Fruit fly (Drosophila melanogaster) whole organism, embryonic: ENCODE results near the gene CG32811.

Experiments used
- Abd-B ChIP-seq: fragments of 200-800 bp; sonication (Bioruptor generic); optimal IDR thresholded peaks from 2 replicates; lab custom pipeline; 2018; ENCODE audit warnings: missing biosample characterization, mild to moderate bottlenecking, missing genetic modification characterization, moderate library complexity
- Adf1 ChIP-seq: fragments of 200-800 bp; sonication (Bioruptor generic); IDR thresholded peaks from 2 replicates; pipeline ENCODE4 v1.3.6; 2022; ENCODE audit warnings: missing biosample characterization, missing genetic modification characterization
- Bgb ChIP-seq: fragments of 200-800 bp; sonication (Bioruptor generic); IDR thresholded peaks from 2 replicates; pipeline ENCODE4 v1.3.6; 2022; ENCODE audit warnings: missing biosample characterization, missing genetic modification characterization; ENCODE audit not compliant: partially characterized antibody
- C15 ChIP-seq: fragments of 200-800 bp; sonication (Bioruptor generic); IDR thresholded peaks from 3 replicates; pipeline ENCODE4 v1.3.6; 2022; ENCODE audit warnings: missing biosample characterization, missing genetic modification characterization
- CG10366 ChIP-seq: fragments of 200-800 bp; sonication (Bioruptor generic); IDR thresholded peaks from 2 replicates; pipeline ENCODE4 v1.3.6; 2022; ENCODE audit warnings: missing biosample characterization, missing genetic modification characterization
- CG10543 ChIP-seq: fragments of 200-800 bp; sonication (Bioruptor generic); optimal IDR thresholded peaks from 3 replicates; lab custom pipeline; 2017; ENCODE audit warnings: missing biosample characterization, mild to moderate bottlenecking, missing genetic modification characterization, moderate library complexity
- CG14014 ChIP-seq: fragments of 200-800 bp; sonication (Bioruptor generic); IDR thresholded peaks from 2 replicates; pipeline ENCODE4 v1.3.6; 2022; ENCODE audit warnings: missing biosample characterization, missing genetic modification characterization
- CG1832 ChIP-seq: fragments of 200-800 bp; sonication (Bioruptor generic); optimal IDR thresholded peaks from 2 replicates; lab custom pipeline; 2017; ENCODE audit warnings: missing biosample characterization, mild to moderate bottlenecking, missing genetic modification characterization, inconsistent platforms
- CG30403 ChIP-seq: fragments of 200-800 bp; sonication (Bioruptor generic); optimal IDR thresholded peaks from 3 replicates; lab custom pipeline; 2016; ENCODE audit warnings: missing biosample characterization, missing genetic modification characterization
- CG3163 ChIP-seq: fragments of 200-800 bp; sonication (Bioruptor generic); optimal IDR thresholded peaks from 3 replicates; lab custom pipeline; 2016; ENCODE audit warnings: missing biosample characterization, missing genetic modification characterization
- CG34376 ChIP-seq: fragments of 200-800 bp; sonication (Bioruptor generic); optimal IDR thresholded peaks from 2 replicates; lab custom pipeline; 2018; ENCODE audit warnings: missing biosample characterization, mild to moderate bottlenecking, missing genetic modification characterization
- CG4282 ChIP-seq: fragments of 200-800 bp; sonication (Bioruptor generic); optimal IDR thresholded peaks from 2 replicates; lab custom pipeline; 2016; ENCODE audit warnings: missing biosample characterization, missing genetic modification characterization
- CG4707 ChIP-seq: fragments of 200-800 bp; sonication (Bioruptor generic); optimal IDR thresholded peaks from 2 replicates; lab custom pipeline; 2018; ENCODE audit warnings: missing biosample characterization, mild to moderate bottlenecking, missing genetic modification characterization, moderate library complexity
- CG5245 ChIP-seq: fragments of 200-800 bp; sonication (Bioruptor generic); optimal IDR thresholded peaks from 3 replicates; lab custom pipeline; 2016; ENCODE audit warnings: missing biosample characterization, missing genetic modification characterization
- CG6654 ChIP-seq: fragments of 200-800 bp; sonication (Bioruptor generic); optimal IDR thresholded peaks from 2 replicates; lab custom pipeline; 2017; ENCODE audit warnings: missing biosample characterization, mild to moderate bottlenecking, missing genetic modification characterization
- CG6854 ChIP-seq: fragments of 200-800 bp; sonication (Bioruptor generic); optimal IDR thresholded peaks from 3 replicates; lab custom pipeline; 2017; ENCODE audit warnings: missing biosample characterization, mild to moderate bottlenecking, missing genetic modification characterization
- CG7786 ChIP-seq: fragments of 200-800 bp; sonication (Bioruptor generic); optimal IDR thresholded peaks from 2 replicates; lab custom pipeline; 2016; ENCODE audit warnings: missing biosample characterization, missing genetic modification characterization
- CHES-1-like ChIP-seq: fragments of 200-800 bp; sonication (Bioruptor generic); optimal IDR thresholded peaks from 2 replicates; lab custom pipeline; 2016; ENCODE audit warnings: missing biosample characterization, missing genetic modification characterization
- Chrac-16 ChIP-seq: fragments of 200-800 bp; sonication (Bioruptor generic); optimal IDR thresholded peaks from 3 replicates; lab custom pipeline; 2016; ENCODE audit warnings: missing biosample characterization, missing genetic modification characterization
- Doc3 ChIP-seq: fragments of 200-800 bp; sonication (Bioruptor generic); IDR thresholded peaks from 3 replicates; pipeline ENCODE4 v1.3.6; 2022; ENCODE audit warnings: missing biosample characterization, missing genetic modification characterization; ENCODE audit not compliant: partially characterized antibody
- E2f1 ChIP-seq: fragments of 200-800 bp; sonication (Bioruptor generic); IDR thresholded peaks from 2 replicates; pipeline ENCODE4 v1.3.6; 2022; ENCODE audit warnings: missing biosample characterization, missing genetic modification characterization
- Hmr ChIP-seq: fragments of 200-800 bp; sonication (Bioruptor generic); optimal IDR thresholded peaks from 3 replicates; lab custom pipeline; 2017; ENCODE audit warnings: mild to moderate bottlenecking, missing biosample characterization, missing genetic modification reagents, missing genetic modification characterization
- Hr3 ChIP-seq: fragments of 200-800 bp; sonication (Bioruptor generic); optimal IDR thresholded peaks from 3 replicates; lab custom pipeline; 2016; ENCODE audit warnings: missing biosample characterization, missing genetic modification characterization
- Hr78 ChIP-seq, 2 experiments: fragments of 200-800 bp in 1 of 2; fragments of >200 bp in 1 of 2; sonication (Bioruptor generic) in 1 of 2; optimal IDR thresholded peaks; 2 replicates each; lab custom pipeline; 2017 to 2019; ENCODE audit warnings: missing biosample characterization in 2 of 2, missing genetic modification characterization in 2 of 2, mild to moderate bottlenecking in 1 of 2, moderate library complexity in 1 of 2
- Oaz ChIP-seq: fragments of 200-800 bp; sonication (Bioruptor generic); IDR thresholded peaks from 2 replicates; pipeline ENCODE4 v1.3.6; 2022; ENCODE audit warnings: missing biosample characterization, missing genetic modification characterization
- Trl ChIP-seq, 3 experiments: fragments of >200 bp in 2 of 3; fragments of 200-800 bp in 1 of 3; sonication (Bioruptor generic) in 1 of 3; optimal IDR thresholded peaks; 2 replicates in 1 of 3; 3 replicates in 2 of 3; lab custom pipeline; 2016 to 2017; ENCODE audit warnings: missing biosample characterization in 1 of 3, missing genetic modification characterization in 1 of 3
- Xbp1 ChIP-seq: fragments of 200-800 bp; sonication (Bioruptor generic); optimal IDR thresholded peaks from 3 replicates; lab custom pipeline; 2016; ENCODE audit warnings: missing biosample characterization, mild to moderate bottlenecking, missing genetic modification characterization
- ac ChIP-seq: fragments of 200-800 bp; sonication (Bioruptor generic); optimal IDR thresholded peaks from 3 replicates; lab custom pipeline; 2017; ENCODE audit warnings: missing biosample characterization, mild to moderate bottlenecking, missing genetic modification characterization
- cas ChIP-seq: fragments of 200-800 bp; sonication (Bioruptor generic); IDR thresholded peaks from 2 replicates; pipeline ENCODE4 v1.3.6; 2022; ENCODE audit warnings: missing biosample characterization, missing genetic modification characterization
- chinmo ChIP-seq: fragments of 200-800 bp; sonication (Bioruptor generic); IDR thresholded peaks from 4 replicates; pipeline ENCODE4 v1.3.6; 2022; ENCODE audit warnings: missing biosample characterization, missing genetic modification characterization; ENCODE audit not compliant: partially characterized antibody
- chm ChIP-seq: fragments of 200-800 bp; sonication (Bioruptor generic); IDR thresholded peaks from 2 replicates; pipeline ENCODE4 v1.3.6; 2022; ENCODE audit warnings: missing biosample characterization, missing genetic modification characterization
- danr ChIP-seq: fragments of 200-800 bp; sonication (Bioruptor generic); IDR thresholded peaks from 2 replicates; pipeline ENCODE4 v1.3.6; 2022; ENCODE audit warnings: missing biosample characterization, missing genetic modification characterization
- dati ChIP-seq: fragments of 200-800 bp; sonication (Bioruptor generic); IDR thresholded peaks from 2 replicates; pipeline ENCODE4 v1.3.6; 2022; ENCODE audit warnings: missing biosample characterization, missing genetic modification characterization
- emc ChIP-seq: fragments of 200-800 bp; sonication (Bioruptor generic); optimal IDR thresholded peaks from 2 replicates; lab custom pipeline; 2016; ENCODE audit warnings: missing biosample characterization, missing genetic modification characterization
- gsb-n ChIP-seq: fragments of 200-800 bp; sonication (Bioruptor generic); optimal IDR thresholded peaks from 3 replicates; lab custom pipeline; 2018; ENCODE audit warnings: missing biosample characterization, mild to moderate bottlenecking, missing genetic modification characterization
- h ChIP-seq: fragments of >200 bp; optimal IDR thresholded peaks from 2 replicates; lab custom pipeline; 2017
- jigr1 ChIP-seq: fragments of 200-800 bp; sonication (Bioruptor generic); IDR thresholded peaks from 3 replicates; pipeline ENCODE4 v1.3.6; 2022; ENCODE audit warnings: missing biosample characterization, missing genetic modification characterization
- ken ChIP-seq: fragments of 200-800 bp; sonication (Bioruptor generic); IDR thresholded peaks from 3 replicates; pipeline ENCODE4 v1.3.6; 2022; ENCODE audit warnings: missing biosample characterization, missing genetic modification characterization
- mirr ChIP-seq: fragments of 200-800 bp; sonication (Bioruptor generic); optimal IDR thresholded peaks from 3 replicates; lab custom pipeline; 2018; ENCODE audit warnings: missing biosample characterization, mild to moderate bottlenecking, missing genetic modification characterization
- nerfin-2 ChIP-seq: fragments of 200-800 bp; sonication (Bioruptor generic); IDR thresholded peaks from 2 replicates; pipeline ENCODE4 v1.3.6; 2022; ENCODE audit warnings: missing biosample characterization, missing genetic modification characterization; ENCODE audit not compliant: partially characterized antibody
- nom ChIP-seq: fragments of 200-800 bp; sonication (Bioruptor generic); optimal IDR thresholded peaks from 2 replicates; lab custom pipeline; 2017; ENCODE audit warnings: missing biosample characterization, missing genetic modification characterization, mild to moderate bottlenecking, moderate library complexity, missing genetic modification reagents
- pita ChIP-seq: fragments of 200-800 bp; sonication (Bioruptor generic); optimal IDR thresholded peaks from 2 replicates; lab custom pipeline; 2017; ENCODE audit warnings: missing biosample characterization, mild to moderate bottlenecking, missing genetic modification characterization
- prd ChIP-seq, 3 experiments: fragments of >200 bp in 2 of 3; fragments of 200-800 bp in 1 of 3; sonication (Bioruptor generic) in 1 of 3; optimal IDR thresholded peaks in 2 of 3; IDR thresholded peaks in 1 of 3; 2 replicates in 2 of 3; 3 replicates in 1 of 3; pipeline versions ENCODE4 v1.3.6 to Lab custom; 2017 to 2022; ENCODE audit warnings: missing biosample characterization in 1 of 3, missing genetic modification characterization in 1 of 3
- run ChIP-seq: fragments of 200-800 bp; sonication (Bioruptor generic); optimal IDR thresholded peaks from 3 replicates; lab custom pipeline; 2018; ENCODE audit warnings: missing biosample characterization, mild to moderate bottlenecking, missing genetic modification characterization
- stc ChIP-seq: fragments of 200-800 bp; sonication (Bioruptor generic); IDR thresholded peaks from 2 replicates; pipeline ENCODE4 v1.3.6; 2022; ENCODE audit warnings: missing biosample characterization, missing genetic modification characterization
- stwl ChIP-seq: fragments of 200-800 bp; sonication (Bioruptor generic); optimal IDR thresholded peaks from 3 replicates; lab custom pipeline; 2018; ENCODE audit warnings: missing biosample characterization, mild to moderate bottlenecking, missing genetic modification characterization, moderate library complexity
- tap ChIP-seq: fragments of 200-800 bp; optimal IDR thresholded peaks from 3 replicates; lab custom pipeline; 2019; ENCODE audit warnings: missing biosample characterization, mild to moderate bottlenecking, missing genetic modification characterization, moderate library complexity
- tup ChIP-seq: fragments of 200-800 bp; sonication (Bioruptor generic); optimal IDR thresholded peaks from 2 replicates; lab custom pipeline; 2016; ENCODE audit warnings: missing biosample characterization, mild to moderate bottlenecking, missing genetic modification characterization, moderate library complexity
- vnd ChIP-seq: fragments of 200-800 bp; sonication (Bioruptor generic); IDR thresholded peaks from 3 replicates; pipeline ENCODE4 v1.3.6; 2022; ENCODE audit warnings: missing biosample characterization, missing genetic modification characterization; ENCODE audit not compliant: partially characterized antibody
- zf30C ChIP-seq: fragments of 200-800 bp; sonication (Bioruptor generic); optimal IDR thresholded peaks from 3 replicates; lab custom pipeline; 2018; ENCODE audit warnings: missing biosample characterization, mild to moderate bottlenecking, missing genetic modification characterization

The CG32811 gene

dm6 chrX:1308444-1308843, 10.3 kb upstream of the CG32811 start (continued):
- no peak for TF ChIP-seq CG6854 (GFP tag; lab: Kevin White, UChicago)
- no peak for TF ChIP-seq Xbp1
- no peak for TF ChIP-seq emc (GFP tag; lab: Kevin White, UChicago)
- no peak for TF ChIP-seq CG10366
- no peak for TF ChIP-seq cas
- no peak for TF ChIP-seq Chrac-16 (GFP tag; lab: Kevin White, UChicago)
- no peak for TF ChIP-seq Hr3 (GFP tag; lab: Kevin White, UChicago)
- no peak for TF ChIP-seq CG4707 (GFP tag; lab: Kevin White, UChicago)
- TF ChIP-seq CG14014 (GFP tag; lab: Robert Waterston, UW): no peak
- TF ChIP-seq stwl: no peak
- TF ChIP-seq CG30403 (GFP tag; lab: Kevin White, UChicago): no peak
- TF ChIP-seq pita: no peak
- TF ChIP-seq ac (GFP tag; lab: Kevin White, UChicago): no peak
- no peak for TF ChIP-seq C15
- TF ChIP-seq Oaz: no peak
- TF ChIP-seq chm (GFP tag; lab: Robert Waterston, UW): 0 out of 2 replicates have a peak, but pooled peaks have one; percentile 19
- TF ChIP-seq tup: no peak
- no peak for TF ChIP-seq h (lab: Kevin White, UChicago)
- no peak for TF ChIP-seq ken
- no peak for TF ChIP-seq stc
- TF ChIP-seq CG34376 (GFP tag; lab: Kevin White, UChicago): no peak
- TF ChIP-seq jigr1 (GFP tag; lab: Robert Waterston, UW): no peak
- TF ChIP-seq Adf1: peak; percentile 30; the same call in 1 of the 2 replicates
- TF ChIP-seq zf30C (GFP tag; lab: Kevin White, UChicago): no peak
- no peak for TF ChIP-seq Abd-B
- TF ChIP-seq prd (optimal IDR thresholded peaks at IDR 0.05; lab: Kevin White, UChicago): no peak
- no peak for TF ChIP-seq prd (GFP tag; IDR thresholded peaks at IDR 0.05; lab: Robert Waterston, UW)
- no peak for TF ChIP-seq CG1832 (GFP tag; lab: Kevin White, UChicago)
- TF ChIP-seq danr (GFP tag; lab: Robert Waterston, UW): no peak
- TF ChIP-seq CG5245 (GFP tag; lab: Kevin White, UChicago): no peak
- no peak for TF ChIP-seq E2f1
- no peak for TF ChIP-seq nerfin-2 (GFP tag; lab: Robert Waterston, UW)
- TF ChIP-seq CG3163 (GFP tag; lab: Kevin White, UChicago): no peak
- no peak for TF ChIP-seq vnd (GFP tag; lab: Robert Waterston, UW)
- TF ChIP-seq Doc3 (GFP tag; lab: Robert Waterston, UW): 0 out of 3 replicates have a peak, but pooled peaks have one; percentile 35
- no peak for TF ChIP-seq CG6654 (GFP tag; lab: Kevin White, UChicago)
- TF ChIP-seq dati (GFP tag; lab: Robert Waterston, UW): no peak
- TF ChIP-seq run: no peak
- no peak for TF ChIP-seq gsb-n (tag; lab: Kevin White, UChicago)
- TF ChIP-seq CG7786 (GFP tag; lab: Kevin White, UChicago): no peak
- TF ChIP-seq nom (GFP tag; lab: Kevin White, UChicago): no peak
- TF ChIP-seq mirr (GFP tag; lab: Kevin White, UChicago): no peak
- peak; percentile 22; the same call in 1 of the 2 replicates for TF ChIP-seq Bgb (GFP tag; lab: Robert Waterston, UW)
- TF ChIP-seq tap (tag; lab: Kevin White, UChicago): no peak
- TF ChIP-seq CG4282 (GFP tag; lab: Kevin White, UChicago): no peak
- no peak for TF ChIP-seq Hmr
- no peak for TF ChIP-seq CHES-1-like (GFP tag; lab: Kevin White, UChicago)
- TF ChIP-seq chinmo (GFP tag; lab: Robert Waterston, UW): peak; percentile 76; the same call in 1 of the 4 replicates
- TF ChIP-seq Trl (optimal IDR thresholded peaks at IDR 0.05; lab: Kevin White, UChicago): no peak
- no peak for TF ChIP-seq Trl (GFP tag; optimal IDR thresholded peaks at IDR 0.05; lab: Kevin White, UChicago)
- TF ChIP-seq CG10543 (GFP tag; lab: Kevin White, UChicago): peak; percentile 1
- TF ChIP-seq Hr78 (GFP tag; optimal IDR thresholded peaks at IDR 0.05; lab: Kevin White, UChicago): no peak
